Fruit fly (Drosophila melanogaster) whole organism, embryonic: ENCODE measurements around the gene Zpr1.

ENCODE experiments used
- Aef1 ChIP-seq: fragments of 200-800 bp; sonication (Bioruptor generic); IDR thresholded peaks from 3 replicates; pipeline ENCODE4 v1.3.6; 2022; ENCODE audit warnings: missing biosample characterization, missing genetic modification characterization
- CTCF ChIP-seq: fragments of 200-800 bp; sonication (Bioruptor generic); optimal IDR thresholded peaks from 2 replicates; lab custom pipeline; 2017; ENCODE audit warnings: missing biosample characterization, mild to moderate bottlenecking, missing genetic modification characterization, moderate library complexity
- MESR4 ChIP-seq: fragments of 200-800 bp; sonication (Bioruptor generic); optimal IDR thresholded peaks from 2 replicates; lab custom pipeline; 2018; ENCODE audit warnings: missing biosample characterization, mild to moderate bottlenecking, missing genetic modification characterization, moderate library complexity
- cad ChIP-seq: fragments of >200 bp; optimal IDR thresholded peaks from 2 replicates; lab custom pipeline; 2017; ENCODE audit warnings: missing biosample characterization, missing genetic modification characterization
- gce ChIP-seq: fragments of 200-800 bp; sonication (Bioruptor generic); IDR thresholded peaks from 3 replicates; pipeline ENCODE4 v1.3.6; 2022; ENCODE audit warnings: missing biosample characterization, missing genetic modification characterization
- h ChIP-seq: fragments of >200 bp; optimal IDR thresholded peaks from 2 replicates; lab custom pipeline; 2017
- nerfin-2 ChIP-seq: fragments of 200-800 bp; sonication (Bioruptor generic); IDR thresholded peaks from 2 replicates; pipeline ENCODE4 v1.3.6; 2022; ENCODE audit warnings: missing biosample characterization, missing genetic modification characterization; ENCODE audit not compliant: partially characterized antibody
- pzg ChIP-seq: fragments of 200-800 bp; sonication (Bioruptor generic); optimal IDR thresholded peaks from 3 replicates; lab custom pipeline; 2018; ENCODE audit warnings: missing biosample characterization, mild to moderate bottlenecking, missing genetic modification characterization, moderate library complexity

DNA sequence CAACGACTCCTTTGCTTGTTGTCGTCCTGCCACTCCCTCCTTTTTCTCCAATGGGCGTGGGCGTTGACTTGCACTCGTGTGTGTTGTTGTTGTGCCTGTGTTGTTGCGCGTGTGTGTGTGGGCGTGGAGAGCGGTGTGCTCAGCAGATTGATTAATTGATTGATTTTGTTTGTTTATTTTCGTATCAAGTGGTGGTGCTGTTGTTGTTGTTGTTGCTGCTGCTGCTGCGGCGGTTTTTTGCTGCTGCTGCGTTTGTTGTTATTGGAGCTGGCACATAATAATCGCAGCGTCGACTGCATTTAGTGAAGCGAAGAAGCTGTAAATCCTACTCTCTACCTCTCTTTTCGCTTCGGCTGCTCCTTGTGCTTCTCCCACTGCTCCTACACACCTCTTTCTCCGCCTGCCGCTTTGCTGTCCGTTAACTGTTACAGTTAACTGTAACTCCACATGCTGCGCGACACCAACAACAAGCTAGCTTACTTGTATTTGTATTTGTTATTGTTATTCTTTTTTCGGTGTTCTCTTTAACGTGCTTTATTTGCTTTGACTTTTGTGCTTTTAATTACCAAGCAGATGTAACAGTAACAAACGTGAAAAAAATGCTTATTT, 27.5 kb downstream of the Zpr1 start:
- no peak for TF ChIP-seq cad (GFP tag; lab: Kevin White, UChicago)
- TF ChIP-seq CTCF = no peak
- no peak for TF ChIP-seq h (lab: Kevin White, UChicago)
- no peak for TF ChIP-seq Aef1 (GFP tag; lab: Robert Waterston, UW)
- no peak for TF ChIP-seq pzg
- no peak for TF ChIP-seq MESR4 (GFP tag; lab: Kevin White, UChicago)
- TF ChIP-seq gce = no peak
- TF ChIP-seq nerfin-2 (GFP tag; lab: Robert Waterston, UW) = no peak
